Worm (Caenorhabditis elegans) whole organism, late embryonic: Measurements from ENCODE around the gene C25H3.16.

Experiments used
- Y22D7AL.16 ChIP-seq: sonication (generic microtip); optimal IDR thresholded peaks from 2 replicates; lab custom pipeline; 2016; ENCODE audit warnings: missing genetic modification characterization, missing compliant biosample characterization
- ceh-19 ChIP-seq: fragments of 200-800 bp; sonication (Bioruptor generic); optimal IDR thresholded peaks from 2 replicates; lab custom pipeline; 2018; ENCODE audit warnings: mild to moderate bottlenecking, missing genetic modification characterization, missing compliant biosample characterization
- ceh-9 ChIP-seq: sonication (generic microtip); optimal IDR thresholded peaks from 2 replicates; lab custom pipeline; 2016; ENCODE audit warnings: mild to moderate bottlenecking, missing genetic modification characterization, inconsistent platforms, missing compliant biosample characterization
- elt-4 ChIP-seq: sonication (generic microtip); optimal IDR thresholded peaks from 2 replicates; lab custom pipeline; 2016; ENCODE audit warnings: missing genetic modification characterization, missing compliant biosample characterization
- fkh-6 ChIP-seq: sonication (generic microtip); optimal IDR thresholded peaks from 2 replicates; lab custom pipeline; 2016; ENCODE audit warnings: missing genetic modification characterization, missing compliant biosample characterization
- hlh-30 ChIP-seq: sonication (generic microtip); optimal IDR thresholded peaks from 2 replicates; lab custom pipeline; 2017; ENCODE audit warnings: antibody characterized with exemption, missing genetic modification characterization, missing compliant biosample characterization; ENCODE audit not compliant: insufficient read depth
- nhr-11 ChIP-seq: fragments of 150-350 bp; optimal IDR thresholded peaks from 2 replicates; lab custom pipeline; 2014; ENCODE audit warnings: missing biosample characterization, missing genetic modification characterization
- odd-2 ChIP-seq: sonication (generic microtip); optimal IDR thresholded peaks from 2 replicates; lab custom pipeline; 2017; ENCODE audit warnings: antibody characterized with exemption, mild to moderate bottlenecking, missing genetic modification characterization, missing compliant biosample characterization
- sox-2 ChIP-seq: fragments of 200-800 bp; sonication (Bioruptor generic); IDR thresholded peaks from 2 replicates; pipeline ENCODE4 v1.3.6; 2022; ENCODE audit warnings: missing genetic modification reagents, missing genetic modification characterization, missing compliant biosample characterization
- sox-4 ChIP-seq: sonication (generic microtip); optimal IDR thresholded peaks from 2 replicates; lab custom pipeline; 2017; ENCODE audit warnings: mild to moderate bottlenecking, missing genetic modification characterization, inconsistent platforms, missing compliant biosample characterization
- unc-55 ChIP-seq: sonication (generic microtip); optimal IDR thresholded peaks from 2 replicates; lab custom pipeline; 2017; ENCODE audit warnings: missing biosample characterization, missing genetic modification reagents, missing genetic modification characterization
- unc-86 ChIP-seq: sonication (generic microtip); optimal IDR thresholded peaks from 2 replicates; lab custom pipeline; 2016; ENCODE audit warnings: missing genetic modification characterization, missing compliant biosample characterization

DNA sequence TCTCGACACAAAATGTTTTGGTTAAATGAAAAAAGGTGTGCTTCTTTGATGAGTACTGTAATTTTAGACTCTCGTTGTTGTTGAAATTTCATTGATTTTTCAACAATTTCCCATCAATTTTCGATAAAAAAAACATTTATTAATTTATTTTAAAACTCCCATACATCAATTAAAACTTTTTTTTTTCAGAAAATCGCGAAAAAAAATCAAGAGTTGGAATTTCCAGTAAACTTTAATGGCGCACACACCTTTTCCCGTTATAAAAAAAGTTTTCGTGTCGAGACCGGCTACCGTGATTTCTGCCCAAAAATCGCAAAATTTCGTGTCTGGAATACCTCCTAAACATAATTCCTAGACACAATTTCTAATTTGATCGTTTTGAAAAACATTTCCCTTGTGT is 28.7 kb downstream of the C25H3.16 start, which contains the start of gene C25H3.14:
- TF ChIP-seq hlh-30 (no peak), nhr-11 (tag; lab: Kevin White, UChicago) (no peak), sox-4 (tag; lab: Kevin White, UChicago) (no peak), sox-2 (no peak), odd-2 (no peak), Y22D7AL.16 (no peak), ceh-9 (tag; lab: Kevin White, UChicago) (no peak), fkh-6 (tag; lab: Kevin White, UChicago) (no peak), ceh-19 (GFP tag; lab: Kevin White, UChicago) (no peak), elt-4 (no peak), unc-55 (GFP tag; lab: Kevin White, UChicago) (no peak), unc-86 (tag; lab: Kevin White, UChicago) (no peak)
